Worm (Caenorhabditis elegans) whole organism, late embryonic: ENCODE results near the gene col-17.
"Not testable (repeated sequence)": the region's sequence is repeated elsewhere in the genome, so short reads cannot be mapped to it uniquely, and the experiment has no call there.

Source experiments
- C08G9.2 ChIP-seq: sonication (generic microtip); optimal IDR thresholded peaks from 2 replicates; lab custom pipeline; 2016; ENCODE audit warnings: mild to moderate bottlenecking, missing genetic modification characterization, moderate library complexity, missing compliant biosample characterization
- C38D4.7 ChIP-seq: fragments of 200-800 bp; sonication (Bioruptor generic); optimal IDR thresholded peaks from 2 replicates; lab custom pipeline; 2018; ENCODE audit warnings: mild to moderate bottlenecking, missing genetic modification characterization, moderate library complexity, missing compliant biosample characterization
- Y22D7AL.16 ChIP-seq: sonication (generic microtip); optimal IDR thresholded peaks from 2 replicates; lab custom pipeline; 2016; ENCODE audit warnings: missing genetic modification characterization, missing compliant biosample characterization
- ceh-14 ChIP-seq: sonication (generic microtip); optimal IDR thresholded peaks from 2 replicates; lab custom pipeline; 2016; ENCODE audit warnings: missing genotype, missing genetic modification characterization, missing compliant biosample characterization
- ceh-18 ChIP-seq: sonication (generic microtip); optimal IDR thresholded peaks from 2 replicates; lab custom pipeline; 2016; ENCODE audit warnings: missing genetic modification characterization, missing compliant biosample characterization
- ceh-19 ChIP-seq: fragments of 200-800 bp; sonication (Bioruptor generic); optimal IDR thresholded peaks from 2 replicates; lab custom pipeline; 2018; ENCODE audit warnings: mild to moderate bottlenecking, missing genetic modification characterization, missing compliant biosample characterization
- ceh-2 ChIP-seq: sonication (generic microtip); optimal IDR thresholded peaks from 2 replicates; lab custom pipeline; 2016; ENCODE audit warnings: missing genotype, missing genetic modification characterization, missing compliant biosample characterization
- ceh-22 ChIP-seq: sonication (generic microtip); optimal IDR thresholded peaks from 2 replicates; lab custom pipeline; 2017; ENCODE audit warnings: missing biosample characterization, missing genetic modification characterization
- ceh-24 ChIP-seq: sonication (generic microtip); optimal IDR thresholded peaks from 2 replicates; lab custom pipeline; 2016; ENCODE audit warnings: mild to moderate bottlenecking, missing genetic modification characterization, missing compliant biosample characterization
- ceh-34 ChIP-seq: sonication (generic microtip); optimal IDR thresholded peaks from 2 replicates; lab custom pipeline; 2016; ENCODE audit warnings: mild to moderate bottlenecking, missing genetic modification characterization, missing compliant biosample characterization
- ceh-6 ChIP-seq: fragments of 200-800 bp; sonication (Bioruptor generic); optimal IDR thresholded peaks from 2 replicates; lab custom pipeline; 2018; ENCODE audit warnings: mild to moderate bottlenecking, missing genetic modification characterization, missing compliant biosample characterization
- che-1 ChIP-seq: sonication (generic microtip); optimal IDR thresholded peaks from 2 replicates; lab custom pipeline; 2016; ENCODE audit warnings: mild to moderate bottlenecking, missing genetic modification characterization, missing compliant biosample characterization
- dmd-4 ChIP-seq: sonication (generic microtip); optimal IDR thresholded peaks from 2 replicates; lab custom pipeline; 2016; ENCODE audit warnings: borderline replicate concordance, missing genetic modification characterization, missing compliant biosample characterization
- dve-1 ChIP-seq: sonication (generic microtip); optimal IDR thresholded peaks from 2 replicates; lab custom pipeline; 2017; ENCODE audit warnings: antibody characterized with exemption, mild to moderate bottlenecking, missing genetic modification characterization, missing compliant biosample characterization
- elt-2 ChIP-seq: sonication (generic microtip); optimal IDR thresholded peaks from 2 replicates; lab custom pipeline; 2016; ENCODE audit warnings: missing genetic modification reagents, missing genetic modification characterization, missing compliant biosample characterization
- elt-4 ChIP-seq: sonication (generic microtip); optimal IDR thresholded peaks from 2 replicates; lab custom pipeline; 2016; ENCODE audit warnings: missing genetic modification characterization, missing compliant biosample characterization
- ets-4 ChIP-seq: sonication (generic microtip); optimal IDR thresholded peaks from 2 replicates; lab custom pipeline; 2016; ENCODE audit warnings: missing genetic modification characterization, missing compliant biosample characterization
- fax-1 ChIP-seq: sonication (generic microtip); optimal IDR thresholded peaks from 2 replicates; lab custom pipeline; 2016; ENCODE audit warnings: missing genotype, missing genetic modification characterization, missing compliant biosample characterization
- fkh-10 ChIP-seq: fragments of 150-350 bp; optimal IDR thresholded peaks from 2 replicates; lab custom pipeline; 2014; ENCODE audit warnings: missing biosample characterization, missing genetic modification reagents, missing genetic modification characterization
- fkh-6 ChIP-seq: sonication (generic microtip); optimal IDR thresholded peaks from 2 replicates; lab custom pipeline; 2016; ENCODE audit warnings: missing genetic modification characterization, missing compliant biosample characterization
- gmeb-2 ChIP-seq: sonication (generic microtip); optimal IDR thresholded peaks from 2 replicates; lab custom pipeline; 2016; ENCODE audit warnings: missing genetic modification characterization, inconsistent platforms, missing compliant biosample characterization
- hlh-13 ChIP-seq: fragments of 200-800 bp; sonication (Bioruptor generic); optimal IDR thresholded peaks from 2 replicates; lab custom pipeline; 2018; ENCODE audit warnings: mild to moderate bottlenecking, missing genetic modification characterization, missing compliant biosample characterization
- hlh-15 ChIP-seq: sonication (generic microtip); optimal IDR thresholded peaks from 2 replicates; lab custom pipeline; 2016; ENCODE audit warnings: missing genetic modification characterization, missing compliant biosample characterization
- hlh-6 ChIP-seq: sonication (generic microtip); optimal IDR thresholded peaks from 2 replicates; lab custom pipeline; 2016; ENCODE audit warnings: missing genotype, missing genetic modification characterization, missing compliant biosample characterization
- madf-2 ChIP-seq: sonication (generic microtip); optimal IDR thresholded peaks from 2 replicates; lab custom pipeline; 2017; ENCODE audit warnings: missing genetic modification characterization, missing compliant biosample characterization
- pag-3 ChIP-seq: sonication (generic microtip); optimal IDR thresholded peaks from 2 replicates; lab custom pipeline; 2016; ENCODE audit warnings: missing compliant biosample characterization, missing genetic modification characterization, borderline replicate concordance
- pax-1 ChIP-seq: fragments of 150-350 bp; optimal IDR thresholded peaks from 2 replicates; lab custom pipeline; 2014; ENCODE audit warnings: missing biosample characterization, missing genetic modification characterization
- pha-2 ChIP-seq: sonication (generic microtip); optimal IDR thresholded peaks from 2 replicates; lab custom pipeline; 2017; ENCODE audit warnings: mild to moderate bottlenecking, missing genetic modification characterization, missing compliant biosample characterization
- pha-4 ChIP-seq: fragments of 150-350 bp; optimal IDR thresholded peaks from 2 replicates; lab custom pipeline; 2018; ENCODE audit warnings: missing biosample characterization, missing genetic modification reagents, missing genetic modification characterization
- sox-2 ChIP-seq: fragments of 200-800 bp; sonication (Bioruptor generic); IDR thresholded peaks from 2 replicates; pipeline ENCODE4 v1.3.6; 2022; ENCODE audit warnings: missing genetic modification reagents, missing genetic modification characterization, missing compliant biosample characterization
- tbx-2 ChIP-seq: sonication (generic microtip); optimal IDR thresholded peaks from 2 replicates; lab custom pipeline; 2016; ENCODE audit warnings: missing genetic modification characterization, missing compliant biosample characterization
- tbx-7 ChIP-seq: sonication (generic microtip); optimal IDR thresholded peaks from 2 replicates; lab custom pipeline; 2016; ENCODE audit warnings: missing genotype, missing genetic modification characterization, missing compliant biosample characterization
- ttx-3 ChIP-seq: sonication (generic microtip); optimal IDR thresholded peaks from 2 replicates; lab custom pipeline; 2016; ENCODE audit warnings: missing genetic modification reagents, missing genetic modification characterization, missing compliant biosample characterization
- unc-3 ChIP-seq, 2 experiments: fragments of 200-800 bp in 1 of 2; sonication (Bioruptor generic) in 1 of 2; sonication (generic microtip) in 1 of 2; conservative IDR thresholded peaks in 1 of 2; optimal IDR thresholded peaks in 1 of 2; 2 replicates each; pipeline versions ENCODE4 v1.3.6 to Lab custom; 2016 to 2022; ENCODE audit warnings: missing compliant biosample characterization in 2 of 2, missing genetic modification characterization in 2 of 2, missing genetic modification reagents in 1 of 2
- unc-42 ChIP-seq: sonication (generic microtip); optimal IDR thresholded peaks from 2 replicates; lab custom pipeline; 2016; ENCODE audit warnings: missing genotype, missing genetic modification characterization, missing compliant biosample characterization
- unc-55 ChIP-seq: sonication (generic microtip); optimal IDR thresholded peaks from 2 replicates; lab custom pipeline; 2017; ENCODE audit warnings: missing biosample characterization, missing genetic modification reagents, missing genetic modification characterization
- zip-5 ChIP-seq: sonication (generic microtip); optimal IDR thresholded peaks from 2 replicates; lab custom pipeline; 2016; ENCODE audit warnings: missing genetic modification characterization, missing compliant biosample characterization
- ztf-16 ChIP-seq: sonication (generic microtip); optimal IDR thresholded peaks from 2 replicates; lab custom pipeline; 2017; ENCODE audit warnings: missing genetic modification characterization, missing compliant biosample characterization

Gene col-17

ce11 chrII:4867476-4867875, at the start of gene col-17:
TSS of gene col-17 (minus strand) at chrII:4867576.
- TF ChIP-seq dve-1 (tag; lab: Kevin White, UChicago) (no peak), pax-1 (tag; lab: Kevin White, UChicago) (no peak), Y22D7AL.16 (no peak), ceh-34 (tag; lab: Kevin White, UChicago) (no peak), fkh-10 (GFP tag; lab: Kevin White, UChicago) (no peak)

- not testable (repeated sequence) for TF ChIP-seq elt-4; ceh-2 (tag; lab: Kevin White, UChicago); C38D4.7 (GFP tag; lab: Kevin White, UChicago)
Observed at ce11 chrII:4916462-4916861, 49.1 kb upstream of the col-17 start, which contains the start of gene msp-31. TSS of gene msp-31 (minus strand) at chrII:4916562.

- TF ChIP-seq fkh-10 (GFP tag; lab: Kevin White, UChicago) (no peak), C08G9.2 (tag; lab: Kevin White, UChicago) (no peak), ceh-34 (tag; lab: Kevin White, UChicago) (no peak), fax-1 (tag; lab: Kevin White, UChicago) (no peak), ceh-6 (GFP tag; lab: Kevin White, UChicago) (no peak), pha-2 (tag; lab: Kevin White, UChicago) (no peak), dmd-4 (no peak), zip-5 (tag; lab: Kevin White, UChicago) (no peak), pha-4 (tag; lab: Kevin White, UChicago) (no peak), fkh-6 (no peak), unc-55 (no peak)
- TF ChIP-seq, all 69 proteins: peak for 0
Observed at ce11 chrII:4915572-4915971, 48.2 kb upstream of the col-17 start.

ce11 chrII:4914214-4914613, 46.8 kb upstream of the col-17 start, which contains the start of gene R05F9.11:
TSS of gene R05F9.11 (minus strand) at chrII:4914218.
- TF ChIP-seq ceh-18 (tag; lab: Kevin White, UChicago) = no peak

- TF ChIP-seq gmeb-2 (tag; lab: Kevin White, UChicago) (no peak), pha-4 (tag; lab: Kevin White, UChicago) (no peak), zip-5 (tag; lab: Kevin White, UChicago) (no peak), ceh-22 (tag; lab: Kevin White, UChicago) (peak; percentile 19), Y22D7AL.16 (no peak), ceh-6 (GFP tag; lab: Kevin White, UChicago) (no peak), ceh-24 (tag; lab: Kevin White, UChicago) (no peak), ets-4 (tag; lab: Kevin White, UChicago) (no peak), unc-3 (GFP tag; conservative IDR thresholded peaks at IDR 0.05; lab: Robert Waterston, UW) (no peak), unc-3 (tag; optimal IDR thresholded peaks at IDR 0.05; lab: Kevin White, UChicago) (no peak), ceh-19 (GFP tag; lab: Kevin White, UChicago) (no peak), ceh-2 (tag; lab: Kevin White, UChicago) (no peak), hlh-15 (tag; lab: Kevin White, UChicago) (no peak), unc-55 (peak; percentile 48), madf-2 (tag; lab: Kevin White, UChicago) (no peak), hlh-13 (GFP tag; lab: Kevin White, UChicago) (no peak), pax-1 (tag; lab: Kevin White, UChicago) (no peak), che-1 (tag; lab: Kevin White, UChicago) (no peak), dve-1 (tag; lab: Kevin White, UChicago) (no peak), ztf-16 (tag; lab: Kevin White, UChicago) (no peak), ceh-14 (tag; lab: Kevin White, UChicago) (no peak), elt-2 (peak; percentile 22), sox-2 (GFP tag; lab: Robert Waterston, UW) (no peak), tbx-7 (tag; lab: Kevin White, UChicago) (no peak), ceh-18 (tag; lab: Kevin White, UChicago) (no peak), pag-3 (tag; lab: Kevin White, UChicago) (no peak), tbx-2 (tag; lab: Kevin White, UChicago) (no peak), elt-4 (no peak), hlh-6 (tag; lab: Kevin White, UChicago) (no peak), unc-42 (tag; lab: Kevin White, UChicago) (peak; percentile 38), fkh-10 (GFP tag; lab: Kevin White, UChicago) (no peak), ttx-3 (tag; lab: Kevin White, UChicago) (no peak)
Observed at ce11 chrII:4908160-4908559, 40.8 kb upstream of the col-17 start.
